Worm (Caenorhabditis elegans) whole organism, L4 larva: ENCODE measurements around the gene asp-15.

Experiments
- T20F7.1 ChIP-seq: fragments of 200-800 bp; sonication (Bioruptor generic); optimal IDR thresholded peaks from 2 replicates; lab custom pipeline; 2018; ENCODE audit warnings: mild to moderate bottlenecking, missing genetic modification characterization, missing compliant biosample characterization
- T26A8.4 ChIP-seq: fragments of 200-800 bp; sonication (Bioruptor generic); IDR thresholded peaks from 2 replicates; pipeline ENCODE4 v1.3.6; 2022; ENCODE audit warnings: missing genetic modification characterization, missing compliant biosample characterization
- Y75B8A.6 ChIP-seq: fragments of 200-800 bp; sonication (Bioruptor generic); IDR thresholded peaks from 2 replicates; pipeline ENCODE4 v1.3.6; 2022; ENCODE audit warnings: missing genetic modification reagents, missing genetic modification characterization, missing compliant biosample characterization
- aly-2 ChIP-seq: sonication (generic microtip); optimal IDR thresholded peaks from 2 replicates; lab custom pipeline; 2018; ENCODE audit warnings: missing biosample characterization, missing genetic modification characterization
- ceh-28 ChIP-seq: fragments of 150-350 bp; optimal IDR thresholded peaks from 2 replicates; lab custom pipeline; 2014; ENCODE audit warnings: missing biosample characterization, missing genetic modification reagents, missing genetic modification characterization
- cey-2 ChIP-seq: sonication (generic microtip); optimal IDR thresholded peaks from 3 replicates; lab custom pipeline; 2017; ENCODE audit warnings: missing genetic modification characterization, mild to moderate bottlenecking, missing compliant biosample characterization, antibody characterized with exemption, borderline replicate concordance; ENCODE audit not compliant: insufficient read depth
- daf-12 ChIP-seq: fragments of 150-350 bp; optimal IDR thresholded peaks from 2 replicates; lab custom pipeline; 2014; ENCODE audit warnings: missing biosample characterization, missing genetic modification reagents, missing genetic modification characterization
- daf-8 ChIP-seq: fragments of 200-800 bp; sonication (Bioruptor generic); IDR thresholded peaks from 2 replicates; pipeline ENCODE4 v1.3.6; 2022; ENCODE audit warnings: missing genetic modification characterization, missing compliant biosample characterization
- dmd-6 ChIP-seq: fragments of 200-800 bp; sonication (Bioruptor generic); IDR thresholded peaks from 2 replicates; pipeline ENCODE4 v1.3.6; 2022; ENCODE audit warnings: missing genetic modification reagents, missing genetic modification characterization, missing compliant biosample characterization
- dmd-8 ChIP-seq: fragments of 200-800 bp; sonication (Bioruptor generic); IDR thresholded peaks from 2 replicates; pipeline ENCODE4 v1.3.6; 2022; ENCODE audit warnings: missing genetic modification characterization, missing compliant biosample characterization
- dmd-9 ChIP-seq: fragments of 200-800 bp; sonication (Bioruptor generic); IDR thresholded peaks from 2 replicates; pipeline ENCODE4 v1.3.6; 2022; ENCODE audit warnings: missing genetic modification reagents, missing genetic modification characterization, missing compliant biosample characterization
- egl-27 ChIP-seq: sonication (generic microtip); optimal IDR thresholded peaks from 3 replicates; lab custom pipeline; 2017; ENCODE audit warnings: missing biosample characterization, missing genetic modification reagents, missing genetic modification characterization
- fos-1 ChIP-seq: fragments of 150-350 bp; optimal IDR thresholded peaks from 2 replicates; lab custom pipeline; 2014; ENCODE audit warnings: missing biosample characterization, missing genetic modification characterization
- lin-15B ChIP-seq: fragments of 150-350 bp; sonication (generic microtip); optimal IDR thresholded peaks from 3 replicates; lab custom pipeline; 2014; ENCODE audit warnings: missing biosample characterization, missing genetic modification characterization
- lin-38 ChIP-seq: fragments of 200-800 bp; sonication (Bioruptor generic); IDR thresholded peaks from 2 replicates; pipeline ENCODE4 v1.3.6; 2022; ENCODE audit warnings: missing genetic modification reagents, missing genetic modification characterization, missing compliant biosample characterization
- mep-1 ChIP-seq: fragments of 150-350 bp; sonication (generic microtip); optimal IDR thresholded peaks from 3 replicates; lab custom pipeline; 2014; ENCODE audit warnings: missing biosample characterization, missing genetic modification characterization
- mes-2 ChIP-seq: sonication (generic microtip); optimal IDR thresholded peaks from 2 replicates; lab custom pipeline; 2016; ENCODE audit warnings: missing genotype, mild to moderate bottlenecking, missing genetic modification characterization, missing compliant biosample characterization; ENCODE audit not compliant: poor library complexity, severe bottlenecking
- nhr-10 ChIP-seq: fragments of 150-350 bp; optimal IDR thresholded peaks from 2 replicates; lab custom pipeline; 2014; ENCODE audit warnings: missing biosample characterization, missing genetic modification characterization
- nhr-11 ChIP-seq: fragments of 150-350 bp; optimal IDR thresholded peaks from 2 replicates; lab custom pipeline; 2014; ENCODE audit warnings: missing biosample characterization, missing genetic modification characterization
- nhr-25 ChIP-seq: sonication (generic microtip); optimal IDR thresholded peaks from 2 replicates; lab custom pipeline; 2017; ENCODE audit warnings: missing genetic modification characterization, mild to moderate bottlenecking, missing compliant biosample characterization, antibody characterized with exemption, moderate library complexity, borderline replicate concordance; ENCODE audit not compliant: insufficient read depth
- nhr-41 ChIP-seq: fragments of 200-800 bp; sonication (Bioruptor generic); IDR thresholded peaks from 2 replicates; pipeline ENCODE4 v1.3.6; 2022; ENCODE audit warnings: missing genetic modification reagents, missing genetic modification characterization, missing compliant biosample characterization
- nhr-48 ChIP-seq: sonication (generic microtip); optimal IDR thresholded peaks from 2 replicates; lab custom pipeline; 2016; ENCODE audit warnings: mild to moderate bottlenecking, missing genetic modification characterization, missing compliant biosample characterization
- nhr-76 ChIP-seq: fragments of 150-350 bp; optimal IDR thresholded peaks from 2 replicates; lab custom pipeline; 2014; ENCODE audit warnings: missing biosample characterization, missing genetic modification characterization
- pha-4 ChIP-seq, 2 experiments: fragments of 150-350 bp in 1 of 2; fragments of 200-800 bp in 1 of 2; sonication (Bioruptor generic) in 1 of 2; IDR thresholded peaks in 1 of 2; optimal IDR thresholded peaks in 1 of 2; 2 replicates each; pipeline versions ENCODE4 v1.3.6 to Lab custom; 2014 to 2022; ENCODE audit warnings: missing genetic modification characterization in 2 of 2, missing genetic modification reagents in 2 of 2, missing biosample characterization in 1 of 2, missing compliant biosample characterization in 1 of 2
- php-3 ChIP-seq: fragments of 200-800 bp; sonication (Bioruptor generic); IDR thresholded peaks from 2 replicates; pipeline ENCODE4 v1.3.6; 2022; ENCODE audit warnings: missing genetic modification reagents, missing genetic modification characterization, missing compliant biosample characterization
- pqm-1 ChIP-seq: sonication (generic microtip); optimal IDR thresholded peaks from 2 replicates; lab custom pipeline; 2017; ENCODE audit warnings: missing biosample characterization, missing genetic modification characterization
- rbr-2 ChIP-seq: sonication (generic microtip); optimal IDR thresholded peaks from 2 replicates; lab custom pipeline; 2016; ENCODE audit warnings: missing genotype, missing genetic modification characterization, missing compliant biosample characterization
- skn-1 ChIP-seq: fragments of 150-350 bp; optimal IDR thresholded peaks from 2 replicates; lab custom pipeline; 2014; ENCODE audit warnings: missing biosample characterization, missing genetic modification characterization
- zfp-2 ChIP-seq: sonication (generic microtip); optimal IDR thresholded peaks from 2 replicates; lab custom pipeline; 2016; ENCODE audit warnings: mild to moderate bottlenecking, missing genetic modification characterization, missing compliant biosample characterization
- zip-11 ChIP-seq: fragments of 200-800 bp; sonication (Bioruptor generic); IDR thresholded peaks from 2 replicates; pipeline ENCODE4 v1.3.6; 2022; ENCODE audit warnings: missing genetic modification characterization, missing compliant biosample characterization

Gene asp-15

DNA sequence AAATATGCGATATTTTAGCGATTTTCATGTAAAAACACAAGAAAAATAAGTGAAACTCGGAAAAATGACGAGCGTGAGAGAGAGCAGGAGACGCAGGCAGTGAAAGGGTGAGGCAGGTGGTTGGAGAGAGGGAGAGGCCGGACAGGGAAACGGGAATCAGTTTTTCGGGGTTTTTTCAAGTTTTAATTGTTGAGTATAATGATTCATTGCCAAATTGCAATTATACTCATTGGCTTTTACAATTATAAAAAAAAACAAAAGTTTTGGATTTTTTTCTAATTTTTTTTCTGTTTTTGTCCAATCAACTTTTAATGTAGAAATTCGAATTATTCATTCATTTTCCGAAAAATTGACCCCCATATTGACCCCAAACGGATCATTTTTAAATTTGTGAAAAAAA is 37.9 kb upstream of the asp-15 start, which contains the start of gene nhr-95 (continued):
- TF ChIP-seq T26A8.4 (GFP tag; lab: Robert Waterston, UW) (no peak), pha-4 (GFP tag; IDR thresholded peaks at IDR 0.05; lab: Robert Waterston, UW) (no peak), pha-4 (tag; optimal IDR thresholded peaks at IDR 0.05; lab: Kevin White, UChicago) (no peak)

ce11 chrV:19076835-19077234 is 32.2 kb upstream of the asp-15 start:
- no peak for TF ChIP-seq nhr-11 (tag; lab: Kevin White, UChicago)
- peak; percentile 68 for TF ChIP-seq ceh-28 (tag; lab: Kevin White, UChicago)
- no peak for TF ChIP-seq lin-15B (tag; lab: Kevin White, UChicago)

DNA sequence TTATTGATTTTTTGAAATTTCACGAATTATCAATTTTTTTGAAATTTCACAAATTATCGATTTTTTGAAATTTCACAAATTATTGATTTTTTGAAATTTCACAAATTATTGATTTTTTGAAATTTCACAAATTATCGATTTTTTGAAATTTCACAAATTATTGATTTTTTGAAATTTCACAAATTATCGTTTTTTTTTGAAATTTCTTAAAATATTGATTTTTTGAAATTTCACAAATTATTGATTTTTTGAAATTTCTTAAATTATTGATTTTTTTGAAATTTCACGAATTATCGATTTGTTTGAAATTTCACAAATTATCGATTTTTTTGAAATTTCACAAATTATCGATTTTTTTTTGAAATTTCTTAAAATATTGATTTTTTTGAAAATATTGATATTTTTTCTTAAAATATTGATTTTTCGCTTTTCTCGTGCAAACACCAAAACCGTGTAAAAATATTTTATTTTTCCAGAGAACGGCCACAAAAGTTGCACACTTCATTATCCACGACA is 31.5 kb upstream of the asp-15 start:
- TF ChIP-seq ceh-28 (tag; lab: Kevin White, UChicago): peak; percentile 55
- TF ChIP-seq, all 104 proteins: peak for 1; not testable (repeated sequence) for 103

ce11 chrV:19073169-19073568 is 28.5 kb upstream of the asp-15 start:
- TF ChIP-seq lin-38 (GFP tag; lab: Robert Waterston, UW) (no peak), ceh-28 (tag; lab: Kevin White, UChicago) (peak; percentile 66)

ce11 chrV:19068888-19069287 is 24.2 kb upstream of the asp-15 start:
- TF ChIP-seq nhr-48 (tag; lab: Kevin White, UChicago) (no peak), ceh-28 (tag; lab: Kevin White, UChicago) (peak; percentile 59), daf-8 (GFP tag; lab: Robert Waterston, UW) (no peak)

ce11 chrV:19065945-19066344 is 21.3 kb upstream of the asp-15 start:
- peak; percentile 21 for TF ChIP-seq ceh-28 (tag; lab: Kevin White, UChicago)
- TF ChIP-seq, all 104 proteins: peak for 1; not testable (repeated sequence) for 103

- no peak for TF ChIP-seq php-3
- peak; percentile 77 for TF ChIP-seq ceh-28 (tag; lab: Kevin White, UChicago)
- TF ChIP-seq mes-2 (tag; lab: Kevin White, UChicago): no peak
- no peak for TF ChIP-seq dmd-9 (GFP tag; lab: Robert Waterston, UW)
- TF ChIP-seq skn-1 (tag; lab: Kevin White, UChicago): no peak
- no peak for TF ChIP-seq mep-1 (tag; lab: Kevin White, UChicago)
Measured at ce11 chrV:19063326-19063725, 18.7 kb upstream of the asp-15 start.

ce11 chrV:19059873-19060272 is 15.2 kb upstream of the asp-15 start, which contains the start of gene twk-46:
TSS of gene twk-46 (plus strand) at chrV:19060173.
- TF ChIP-seq php-3 (no peak), aly-2 (tag; lab: Kevin White, UChicago) (no peak), zfp-2 (no peak), nhr-10 (no peak), fos-1 (no peak), rbr-2 (tag; lab: Kevin White, UChicago) (no peak), Y75B8A.6 (GFP tag; lab: Robert Waterston, UW) (no peak), egl-27 (tag; lab: Kevin White, UChicago) (no peak), nhr-25 (tag; lab: Kevin White, UChicago) (no peak), nhr-11 (tag; lab: Kevin White, UChicago) (no peak), mep-1 (tag; lab: Kevin White, UChicago) (no peak), cey-2 (tag; lab: Kevin White, UChicago) (no peak), daf-12 (no peak), dmd-8 (no peak), T20F7.1 (no peak), nhr-76 (tag; lab: Kevin White, UChicago) (no peak), nhr-41 (GFP tag; lab: Robert Waterston, UW) (no peak), pqm-1 (tag; lab: Kevin White, UChicago) (no peak), zip-11 (GFP tag; lab: Robert Waterston, UW) (no peak), dmd-6 (GFP tag; lab: Robert Waterston, UW) (no peak)
